Worm (Caenorhabditis elegans): ENCODE measurements around the gene F55G1.15.

The F55G1.15 gene

ce11 chrIV:7507841-7508509 lies 6.7 kb upstream of the F55G1.15 start, which contains the start of the genes vdac-1 and R05G6.5:
vdac-1 (minus strand) TSS chrIV:7507891.
R05G6.5 (plus strand) TSS chrIV:7508367.
- TF ChIP-seq spr-3 (GFP tag; optimal IDR thresholded peaks at IDR 0.05): no peak
- TF ChIP-seq dpl-1 (GFP tag; optimal IDR thresholded peaks at IDR 0.05): peak; percentile 89
- peak; percentile 13 for TF ChIP-seq F37D6.2 (tag; optimal IDR thresholded peaks at IDR 0.05)
- no peak for TF ChIP-seq Y5F2A.4 (GFP tag; optimal IDR thresholded peaks at IDR 0.05)
- TF ChIP-seq daf-8 (GFP tag; IDR thresholded peaks at IDR 0.05): no peak
- peak; percentile 16 for TF ChIP-seq duxl-1 (tag; optimal IDR thresholded peaks at IDR 0.05; ENCODE audit: poor library complexity)
- peak; percentile 59 for TF ChIP-seq T26A8.4 (GFP tag; IDR thresholded peaks at IDR 0.05)
- TF ChIP-seq nhr-102 (tag; optimal IDR thresholded peaks at IDR 0.05): peak; percentile 60
- no peak for TF ChIP-seq lin-15B (tag; optimal IDR thresholded peaks at IDR 0.05)
- no peak for TF ChIP-seq ces-1 (GFP tag; optimal IDR thresholded peaks at IDR 0.05)
- peak; percentile 16 for TF ChIP-seq spr-1 (tag; optimal IDR thresholded peaks at IDR 0.05)
- TF ChIP-seq arid-1 (GFP tag; conservative IDR thresholded peaks at IDR 0.05): no peak
- 0 out of 2 replicates have a peak, but pooled peaks have one; percentile 18 for TF ChIP-seq Y75B8A.6 (GFP tag; IDR thresholded peaks at IDR 0.05)
- TF ChIP-seq hlh-11 (tag; optimal IDR thresholded peaks at IDR 0.05): peak; percentile 95
- peak; percentile 65 for TF ChIP-seq madf-9 (GFP tag; conservative IDR thresholded peaks at IDR 0.05)
- TF ChIP-seq fkh-10 (GFP tag; optimal IDR thresholded peaks at IDR 0.05): peak; percentile 39
- TF ChIP-seq ceh-82 (tag; optimal IDR thresholded peaks at IDR 0.05): no peak
- peak; percentile 65; the same call in 1 of the 2 replicates for TF ChIP-seq lin-1 (GFP tag; IDR thresholded peaks at IDR 0.05)
- peak; percentile 83 for TF ChIP-seq pqm-1 (tag; optimal IDR thresholded peaks at IDR 0.05)
- no peak for TF ChIP-seq unc-62 (GFP tag; optimal IDR thresholded peaks at IDR 0.05 in 1 of 2)
- TF ChIP-seq unc-62 (tag; optimal IDR thresholded peaks at IDR 0.05): no peak
- TF ChIP-seq F26F4.8 (GFP tag; conservative IDR thresholded peaks at IDR 0.05): no peak
- TF ChIP-seq gei-8 (GFP tag; optimal IDR thresholded peaks at IDR 0.05): no peak
- peak; percentile 77 for TF ChIP-seq pha-4 (GFP tag; IDR thresholded peaks at IDR 0.05)
- TF ChIP-seq pha-4 (tag; optimal IDR thresholded peaks at IDR 0.05): peak; percentile 38
- no peak for TF ChIP-seq ZK546.5 (tag; optimal IDR thresholded peaks at IDR 0.05)
- no peak for TF ChIP-seq ceh-62 (tag; optimal IDR thresholded peaks at IDR 0.05)
- TF ChIP-seq Y105C5A.15 (GFP tag; IDR thresholded peaks at IDR 0.05): no peak
- peak; percentile 50 for TF ChIP-seq nhr-10 (tag; optimal IDR thresholded peaks at IDR 0.05)
- TF ChIP-seq saeg-2 (GFP tag; IDR thresholded peaks at IDR 0.05): 0 out of 2 replicates have a peak, but pooled peaks have one; percentile 45
- no peak for TF ChIP-seq sdz-12 (GFP tag; optimal IDR thresholded peaks at IDR 0.05)
- no peak for TF ChIP-seq daf-12 (tag; optimal IDR thresholded peaks at IDR 0.05)
- TF ChIP-seq cey-2 (tag; optimal IDR thresholded peaks at IDR 0.05; ENCODE audit: borderline replicate concordance, insufficient read depth): no peak
- TF ChIP-seq nhr-41 (GFP tag; IDR thresholded peaks at IDR 0.05): peak; percentile 49; the same call in 1 of the 2 replicates
- 0 out of 2 replicates have a peak, but pooled peaks have one; percentile 49 for TF ChIP-seq tra-1 (GFP tag; IDR thresholded peaks at IDR 0.05)
- 0 out of 2 replicates have a peak, but pooled peaks have one; percentile 21 for TF ChIP-seq F44E2.7 (GFP tag; IDR thresholded peaks at IDR 0.05)
- TF ChIP-seq skn-1 (tag; optimal IDR thresholded peaks at IDR 0.05): no peak
- TF ChIP-seq php-3 (GFP tag; IDR thresholded peaks at IDR 0.05): peak; percentile 74; the same call in 1 of the 2 replicates
- TF ChIP-seq dmd-6 (GFP tag; IDR thresholded peaks at IDR 0.05): peak; percentile 88
- TF ChIP-seq mep-1 (tag; optimal IDR thresholded peaks at IDR 0.05): peak; percentile 91
- peak; percentile 67 for TF ChIP-seq lin-38 (GFP tag; IDR thresholded peaks at IDR 0.05)
- TF ChIP-seq mdt-29 (GFP tag; IDR thresholded peaks at IDR 0.05): no peak
- TF ChIP-seq rbr-2 (tag; optimal IDR thresholded peaks at IDR 0.05): peak; percentile 72
- TF ChIP-seq nhr-28 (tag; optimal IDR thresholded peaks at IDR 0.05): peak; percentile 93
- peak; percentile 3 to 63 for TF ChIP-seq hif-1 (tag; optimal IDR thresholded peaks at IDR 0.05)
- TF ChIP-seq ceh-32 (tag; optimal IDR thresholded peaks at IDR 0.05; ENCODE audit: poor library complexity): no peak
- peak in 1 of 2 experiments; percentile 78 for TF ChIP-seq mdl-1 (tag; optimal IDR thresholded peaks at IDR 0.05)
- TF ChIP-seq egl-27 (tag; optimal IDR thresholded peaks at IDR 0.05): no peak
- TF ChIP-seq ama-1 (optimal IDR thresholded peaks at IDR 0.05): peak; percentile 24
- TF ChIP-seq nhr-76 (tag; optimal IDR thresholded peaks at IDR 0.05): no peak
